Worm (Caenorhabditis elegans) whole organism, late embryonic: ENCODE data around the gene R09E10.8.

ENCODE experiments used
- F13H6.1 ChIP-seq: sonication (generic microtip); optimal IDR thresholded peaks from 2 replicates; lab custom pipeline; 2016; ENCODE audit warnings: missing genetic modification characterization, missing compliant biosample characterization
- T23F11.4 ChIP-seq: fragments of 200-800 bp; sonication (Bioruptor generic); optimal IDR thresholded peaks from 2 replicates; lab custom pipeline; 2018; ENCODE audit warnings: mild to moderate bottlenecking, missing genetic modification characterization, missing compliant biosample characterization
- Y22D7AL.16 ChIP-seq: sonication (generic microtip); optimal IDR thresholded peaks from 2 replicates; lab custom pipeline; 2016; ENCODE audit warnings: missing genetic modification characterization, missing compliant biosample characterization
- ahr-1 ChIP-seq: sonication (generic microtip); optimal IDR thresholded peaks from 2 replicates; lab custom pipeline; 2016; ENCODE audit warnings: missing genetic modification characterization, missing compliant biosample characterization
- ceh-14 ChIP-seq: sonication (generic microtip); optimal IDR thresholded peaks from 2 replicates; lab custom pipeline; 2016; ENCODE audit warnings: missing genotype, missing genetic modification characterization, missing compliant biosample characterization
- ceh-24 ChIP-seq: sonication (generic microtip); optimal IDR thresholded peaks from 2 replicates; lab custom pipeline; 2016; ENCODE audit warnings: mild to moderate bottlenecking, missing genetic modification characterization, missing compliant biosample characterization
- ceh-30 ChIP-seq: fragments of 150-350 bp; optimal IDR thresholded peaks from 2 replicates; lab custom pipeline; 2014; ENCODE audit warnings: missing biosample characterization, missing genetic modification characterization
- ceh-34 ChIP-seq: sonication (generic microtip); optimal IDR thresholded peaks from 2 replicates; lab custom pipeline; 2016; ENCODE audit warnings: mild to moderate bottlenecking, missing genetic modification characterization, missing compliant biosample characterization
- ceh-45 ChIP-seq: fragments of 200-800 bp; sonication (Bioruptor generic); IDR thresholded peaks from 2 replicates; pipeline ENCODE4 v1.3.6; 2022; ENCODE audit warnings: missing genetic modification reagents, missing genetic modification characterization, missing compliant biosample characterization
- ceh-48 ChIP-seq: sonication (generic microtip); optimal IDR thresholded peaks from 2 replicates; lab custom pipeline; 2016; ENCODE audit warnings: missing genetic modification characterization, inconsistent platforms, missing compliant biosample characterization
- ceh-6 ChIP-seq: fragments of 200-800 bp; sonication (Bioruptor generic); optimal IDR thresholded peaks from 2 replicates; lab custom pipeline; 2018; ENCODE audit warnings: mild to moderate bottlenecking, missing genetic modification characterization, missing compliant biosample characterization
- che-1 ChIP-seq: sonication (generic microtip); optimal IDR thresholded peaks from 2 replicates; lab custom pipeline; 2016; ENCODE audit warnings: mild to moderate bottlenecking, missing genetic modification characterization, missing compliant biosample characterization
- dmd-4 ChIP-seq: sonication (generic microtip); optimal IDR thresholded peaks from 2 replicates; lab custom pipeline; 2016; ENCODE audit warnings: borderline replicate concordance, missing genetic modification characterization, missing compliant biosample characterization
- elt-2 ChIP-seq: sonication (generic microtip); optimal IDR thresholded peaks from 2 replicates; lab custom pipeline; 2016; ENCODE audit warnings: missing genetic modification reagents, missing genetic modification characterization, missing compliant biosample characterization
- elt-4 ChIP-seq: sonication (generic microtip); optimal IDR thresholded peaks from 2 replicates; lab custom pipeline; 2016; ENCODE audit warnings: missing genetic modification characterization, missing compliant biosample characterization
- eyg-1 ChIP-seq: sonication (generic microtip); optimal IDR thresholded peaks from 2 replicates; lab custom pipeline; 2016; ENCODE audit warnings: missing genotype, missing genetic modification characterization, missing compliant biosample characterization
- fax-1 ChIP-seq: sonication (generic microtip); optimal IDR thresholded peaks from 2 replicates; lab custom pipeline; 2016; ENCODE audit warnings: missing genotype, missing genetic modification characterization, missing compliant biosample characterization
- fkh-10 ChIP-seq: fragments of 150-350 bp; optimal IDR thresholded peaks from 2 replicates; lab custom pipeline; 2014; ENCODE audit warnings: missing biosample characterization, missing genetic modification reagents, missing genetic modification characterization
- gmeb-2 ChIP-seq: sonication (generic microtip); optimal IDR thresholded peaks from 2 replicates; lab custom pipeline; 2016; ENCODE audit warnings: missing genetic modification characterization, inconsistent platforms, missing compliant biosample characterization
- hlh-13 ChIP-seq: fragments of 200-800 bp; sonication (Bioruptor generic); optimal IDR thresholded peaks from 2 replicates; lab custom pipeline; 2018; ENCODE audit warnings: mild to moderate bottlenecking, missing genetic modification characterization, missing compliant biosample characterization
- hlh-15 ChIP-seq: sonication (generic microtip); optimal IDR thresholded peaks from 2 replicates; lab custom pipeline; 2016; ENCODE audit warnings: missing genetic modification characterization, missing compliant biosample characterization
- hlh-6 ChIP-seq: sonication (generic microtip); optimal IDR thresholded peaks from 2 replicates; lab custom pipeline; 2016; ENCODE audit warnings: missing genotype, missing genetic modification characterization, missing compliant biosample characterization
- lim-6 ChIP-seq: sonication (generic microtip); optimal IDR thresholded peaks from 2 replicates; lab custom pipeline; 2016; ENCODE audit warnings: missing genetic modification characterization, missing compliant biosample characterization
- madf-2 ChIP-seq: sonication (generic microtip); optimal IDR thresholded peaks from 2 replicates; lab custom pipeline; 2017; ENCODE audit warnings: missing genetic modification characterization, missing compliant biosample characterization
- nfya-1 ChIP-seq: sonication (generic microtip); optimal IDR thresholded peaks from 2 replicates; lab custom pipeline; 2017; ENCODE audit warnings: missing genetic modification characterization, mild to moderate bottlenecking, missing compliant biosample characterization, antibody characterized with exemption, moderate library complexity
- pax-1 ChIP-seq: fragments of 150-350 bp; optimal IDR thresholded peaks from 2 replicates; lab custom pipeline; 2014; ENCODE audit warnings: missing biosample characterization, missing genetic modification characterization
- pha-2 ChIP-seq: sonication (generic microtip); optimal IDR thresholded peaks from 2 replicates; lab custom pipeline; 2017; ENCODE audit warnings: mild to moderate bottlenecking, missing genetic modification characterization, missing compliant biosample characterization
- pqm-1 ChIP-seq: sonication (generic microtip); optimal IDR thresholded peaks from 2 replicates; lab custom pipeline; 2016; ENCODE audit warnings: missing genetic modification characterization, missing compliant biosample characterization
- pros-1 ChIP-seq: fragments of 150-350 bp; optimal IDR thresholded peaks from 2 replicates; lab custom pipeline; 2014; ENCODE audit warnings: missing biosample characterization, missing genetic modification reagents, missing genetic modification characterization
- ref-2 ChIP-seq: sonication (generic microtip); optimal IDR thresholded peaks from 2 replicates; lab custom pipeline; 2016; ENCODE audit warnings: missing genetic modification characterization, missing compliant biosample characterization
- rnt-1 ChIP-seq: sonication (generic microtip); optimal IDR thresholded peaks from 2 replicates; lab custom pipeline; 2016; ENCODE audit warnings: missing genetic modification characterization, missing compliant biosample characterization
- sdc-2 ChIP-seq: sonication (generic microtip); optimal IDR thresholded peaks from 2 replicates; lab custom pipeline; 2016; ENCODE audit warnings: missing genotype, missing genetic modification characterization, missing compliant biosample characterization
- sox-2 ChIP-seq: fragments of 200-800 bp; sonication (Bioruptor generic); IDR thresholded peaks from 2 replicates; pipeline ENCODE4 v1.3.6; 2022; ENCODE audit warnings: missing genetic modification reagents, missing genetic modification characterization, missing compliant biosample characterization
- sox-4 ChIP-seq: sonication (generic microtip); optimal IDR thresholded peaks from 2 replicates; lab custom pipeline; 2017; ENCODE audit warnings: mild to moderate bottlenecking, missing genetic modification characterization, inconsistent platforms, missing compliant biosample characterization
- tbx-7 ChIP-seq: sonication (generic microtip); optimal IDR thresholded peaks from 2 replicates; lab custom pipeline; 2016; ENCODE audit warnings: missing genotype, missing genetic modification characterization, missing compliant biosample characterization
- unc-42 ChIP-seq: sonication (generic microtip); optimal IDR thresholded peaks from 2 replicates; lab custom pipeline; 2016; ENCODE audit warnings: missing genotype, missing genetic modification characterization, missing compliant biosample characterization
- unc-86 ChIP-seq: sonication (generic microtip); optimal IDR thresholded peaks from 2 replicates; lab custom pipeline; 2016; ENCODE audit warnings: missing genetic modification characterization, missing compliant biosample characterization
- ztf-16 ChIP-seq: sonication (generic microtip); optimal IDR thresholded peaks from 2 replicates; lab custom pipeline; 2017; ENCODE audit warnings: missing genetic modification characterization, missing compliant biosample characterization

Gene R09E10.8

ce11 chrIV:10310329-10310728 is at the start of gene R09E10.8:
Gene R09E10.8 (minus strand): TSS chrIV:10310429.
- TF ChIP-seq lim-6 (no peak), elt-4 (tag; lab: Kevin White, UChicago) (no peak), sox-4 (tag; lab: Kevin White, UChicago) (no peak), gmeb-2 (no peak), pha-2 (no peak), pax-1 (tag; lab: Kevin White, UChicago) (no peak), ceh-48 (no peak), che-1 (tag; lab: Kevin White, UChicago) (no peak), ceh-30 (tag; lab: Kevin White, UChicago) (no peak), ceh-24 (tag; lab: Kevin White, UChicago) (no peak), ceh-34 (tag; lab: Kevin White, UChicago) (no peak), fax-1 (tag; lab: Kevin White, UChicago) (no peak)
- TF ChIP-seq, all 69 proteins: peak for 0

ce11 chrIV:10357842-10358241 is 47.6 kb upstream of the R09E10.8 start, which contains the start of gene gkow-1:
Gene gkow-1 (plus strand): TSS chrIV:10358142.
- TF ChIP-seq nfya-1 (tag; lab: Kevin White, UChicago) (no peak), pqm-1 (tag; lab: Kevin White, UChicago) (no peak), tbx-7 (tag; lab: Kevin White, UChicago) (no peak), madf-2 (tag; lab: Kevin White, UChicago) (no peak), eyg-1 (tag; lab: Kevin White, UChicago) (no peak), hlh-15 (tag; lab: Kevin White, UChicago) (no peak)

DNA sequence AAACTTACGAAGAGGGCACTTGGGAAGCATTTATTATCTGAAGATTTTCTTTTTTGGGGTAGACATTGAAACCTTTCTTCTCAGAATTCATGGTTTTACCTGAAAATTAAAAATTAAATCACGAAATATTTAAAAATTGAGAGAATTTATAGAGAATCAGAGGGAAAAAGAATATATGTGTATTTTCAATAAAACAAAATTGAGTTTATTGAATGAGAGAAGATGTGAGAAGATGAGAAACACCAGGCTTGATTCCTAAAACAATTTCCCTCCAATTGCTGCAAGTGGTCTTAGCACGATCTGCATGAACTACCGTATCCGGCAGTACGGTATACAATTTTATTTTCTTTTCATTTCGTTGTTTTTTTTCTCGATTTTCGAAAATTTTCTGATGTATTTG is 46.8 kb upstream of the R09E10.8 start, which contains the start of gene R11A8.1:
Gene R11A8.1, minus strand, starts transcription at position 101 of the 400 bp plus-strand sequence.
- TF ChIP-seq tbx-7 (tag; lab: Kevin White, UChicago) (no peak), pros-1 (tag; lab: Kevin White, UChicago) (no peak), dmd-4 (tag; lab: Kevin White, UChicago) (no peak), T23F11.4 (no peak), sox-2 (GFP tag; lab: Robert Waterston, UW) (no peak), ahr-1 (tag; lab: Kevin White, UChicago) (no peak), sdc-2 (tag; lab: Kevin White, UChicago) (no peak), sox-4 (tag; lab: Kevin White, UChicago) (no peak), F13H6.1 (tag; lab: Kevin White, UChicago) (no peak), lim-6 (no peak), ceh-45 (no peak), pax-1 (tag; lab: Kevin White, UChicago) (no peak), ceh-6 (GFP tag; lab: Kevin White, UChicago) (no peak), gmeb-2 (no peak), ceh-14 (no peak), ztf-16 (no peak), hlh-6 (tag; lab: Kevin White, UChicago) (no peak), rnt-1 (tag; lab: Kevin White, UChicago) (no peak)

DNA sequence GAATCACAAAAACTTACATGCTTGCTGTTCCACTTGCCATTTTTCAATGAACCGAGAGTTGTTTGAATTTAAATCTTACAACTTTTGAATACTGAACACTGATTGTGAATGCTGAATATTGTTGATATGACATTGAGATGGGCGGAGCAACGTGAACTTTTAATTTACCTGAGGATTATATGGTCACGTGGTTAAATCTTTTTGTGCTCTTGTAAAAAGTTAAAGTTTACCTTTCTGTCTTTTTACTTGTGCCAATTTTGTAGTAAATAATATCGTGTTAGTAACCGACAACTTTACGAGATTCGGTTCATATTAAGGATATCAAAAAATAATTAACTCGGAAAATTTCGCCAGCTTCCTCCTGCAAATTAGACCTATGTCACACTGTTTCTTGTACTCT is 42.0 kb upstream of the R09E10.8 start, which contains the start of gene Y43C5B.2:
Gene Y43C5B.2, minus strand, starts transcription at position 101 of the 400 bp plus-strand sequence.
- no peak for TF ChIP-seq hlh-13 (GFP tag; lab: Kevin White, UChicago)
- no peak for TF ChIP-seq ref-2 (tag; lab: Kevin White, UChicago)
- TF ChIP-seq fkh-10: no peak
- TF ChIP-seq Y22D7AL.16 (tag; lab: Kevin White, UChicago): no peak
- no peak for TF ChIP-seq elt-2 (tag; lab: Kevin White, UChicago)
- no peak for TF ChIP-seq unc-86 (tag; lab: Kevin White, UChicago)
- TF ChIP-seq pax-1 (tag; lab: Kevin White, UChicago): no peak
- no peak for TF ChIP-seq unc-42 (tag; lab: Kevin White, UChicago)
